Worm (Caenorhabditis elegans): ENCODE measurements around the gene dhhc-14.

DNA sequence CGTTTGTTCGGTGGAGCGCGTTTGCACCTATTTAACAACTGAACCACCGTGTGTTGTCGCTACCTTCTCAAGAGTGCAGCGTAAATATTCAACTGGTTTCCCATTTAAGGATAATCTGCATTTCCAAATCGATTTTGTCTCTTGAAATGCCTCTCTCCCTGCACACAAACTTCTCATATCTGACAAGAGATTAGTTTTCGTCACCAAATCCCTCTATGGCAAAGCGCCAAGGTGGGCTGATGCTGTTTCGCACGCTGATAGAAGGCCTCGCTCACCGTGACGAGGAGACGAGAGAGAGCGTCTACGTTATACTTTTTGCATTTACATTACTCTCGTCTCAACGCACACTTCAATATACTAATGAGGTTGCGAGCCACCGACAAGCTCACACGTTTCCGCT is 47.6 kb downstream of the dhhc-14 start:
- no peak for TF ChIP-seq T22C8.4 (GFP tag; IDR thresholded peaks at IDR 0.05)
- no peak for TF ChIP-seq tab-1 (GFP tag; IDR thresholded peaks at IDR 0.05)
- no peak for TF ChIP-seq med-1 (GFP tag; optimal IDR thresholded peaks at IDR 0.05; ENCODE audit: insufficient read depth)
- TF ChIP-seq flt-1 (GFP tag; IDR thresholded peaks at IDR 0.05): no peak
- no peak for TF ChIP-seq ref-1 (GFP tag; conservative IDR thresholded peaks at IDR 0.05)

Data from whole organism, midembryonic.